Worm (Caenorhabditis elegans) whole organism, early embryonic: Measurements from ENCODE around the gene C13C4.8.
A peak's percentile ranks its signal among the peaks of the same experiment; 100 is the strongest.

Experiments
- B0310.2 ChIP-seq: sonication (generic microtip); optimal IDR thresholded peaks from 2 replicates; lab custom pipeline; 2016; ENCODE audit warnings: mild to moderate bottlenecking, missing genetic modification characterization, missing compliant biosample characterization
- aly-1 ChIP-seq: sonication (generic microtip); optimal IDR thresholded peaks from 2 replicates; lab custom pipeline; 2016; ENCODE audit warnings: missing genetic modification characterization, missing compliant biosample characterization
- ama-1 ChIP-seq: fragments of 150-350 bp; optimal IDR thresholded peaks from 2 replicates; lab custom pipeline; 2014
- ceh-13 ChIP-seq: fragments of 200-800 bp; sonication (Bioruptor generic); optimal IDR thresholded peaks from 2 replicates; lab custom pipeline; 2018; ENCODE audit warnings: mild to moderate bottlenecking, missing genetic modification characterization, missing compliant biosample characterization
- hmbx-1 ChIP-seq: sonication (generic microtip); optimal IDR thresholded peaks from 2 replicates; lab custom pipeline; 2016; ENCODE audit warnings: mild to moderate bottlenecking, missing genetic modification characterization, missing compliant biosample characterization
- pes-1 ChIP-seq: fragments of 200-800 bp; sonication (Bioruptor generic); IDR thresholded peaks from 2 replicates; pipeline ENCODE4 v1.3.6; 2022; ENCODE audit warnings: missing genetic modification reagents, missing genetic modification characterization, missing compliant biosample characterization
- sea-1 ChIP-seq: fragments of 200-800 bp; sonication (Bioruptor generic); conservative IDR thresholded peaks from 2 replicates; pipeline ENCODE4 v1.3.6; 2022; ENCODE audit warnings: missing genetic modification characterization, missing compliant biosample characterization

ce11 chrV:12167031-12167430, 49.2 kb downstream of the C13C4.8 start:
- no peak for TF ChIP-seq sea-1
- TF ChIP-seq hmbx-1 (tag; lab: Kevin White, UChicago), result no peak
- TF ChIP-seq ama-1 (lab: Kevin White, UChicago), result no peak
- TF ChIP-seq ceh-13 (GFP tag; lab: Kevin White, UChicago), result no peak
- TF ChIP-seq aly-1 (tag; lab: Kevin White, UChicago), result peak; percentile 8
- no peak for TF ChIP-seq pes-1 (GFP tag; lab: Robert Waterston, UW)
- no peak for TF ChIP-seq B0310.2 (tag; lab: Kevin White, UChicago)
